Worm (Caenorhabditis elegans) whole organism, L1 larva: ENCODE measurements around the gene K04C1.3.

Experiments used
- alr-1 ChIP-seq: fragments of 200-800 bp; sonication (Bioruptor generic); optimal IDR thresholded peaks from 2 replicates; lab custom pipeline; 2018; ENCODE audit warnings: borderline replicate concordance, mild to moderate bottlenecking, missing genetic modification characterization, missing compliant biosample characterization
- ama-1 ChIP-seq: fragments of 150-350 bp; optimal IDR thresholded peaks from 2 replicates; lab custom pipeline; 2014
- dpl-1 ChIP-seq, 3 experiments: fragments of 150-350 bp in 2 of 3; sonication (generic microtip) in 1 of 3; optimal IDR thresholded peaks; 2 replicates each; lab custom pipeline; 2014 to 2017; ENCODE audit warnings: missing biosample characterization in 3 of 3, missing genetic modification characterization in 3 of 3, missing genetic modification reagents in 3 of 3
- efl-3 ChIP-seq: fragments of 200-800 bp; sonication (Bioruptor generic); optimal IDR thresholded peaks from 2 replicates; lab custom pipeline; 2018; ENCODE audit warnings: mild to moderate bottlenecking, missing genetic modification characterization, missing compliant biosample characterization
- lin-15B ChIP-seq: fragments of 150-350 bp; sonication (generic microtip); optimal IDR thresholded peaks from 3 replicates; lab custom pipeline; 2014; ENCODE audit warnings: missing biosample characterization, missing genetic modification characterization
- lsy-2 ChIP-seq, 2 experiments: fragments of 150-350 bp; optimal IDR thresholded peaks; 2 replicates each; lab custom pipeline; 2014; ENCODE audit warnings: missing biosample characterization in 2 of 2, missing genetic modification characterization in 2 of 2
- nhr-11 ChIP-seq: fragments of 150-350 bp; optimal IDR thresholded peaks from 2 replicates; lab custom pipeline; 2014; ENCODE audit warnings: missing biosample characterization, missing genetic modification characterization
- nhr-12 ChIP-seq: sonication (generic microtip); optimal IDR thresholded peaks from 2 replicates; lab custom pipeline; 2017; ENCODE audit warnings: missing biosample characterization, missing genetic modification characterization
- nhr-77 ChIP-seq: fragments of 150-350 bp; optimal IDR thresholded peaks from 2 replicates; lab custom pipeline; 2014; ENCODE audit warnings: missing biosample characterization, missing genetic modification characterization
- skn-1 ChIP-seq: fragments of 150-350 bp; optimal IDR thresholded peaks from 2 replicates; lab custom pipeline; 2014; ENCODE audit warnings: missing biosample characterization, missing genetic modification characterization
- unc-130 ChIP-seq: fragments of 150-350 bp; optimal IDR thresholded peaks from 2 replicates; lab custom pipeline; 2017; ENCODE audit warnings: missing biosample characterization, missing genetic modification characterization, inconsistent platforms
- unc-86 ChIP-seq: sonication (generic microtip); optimal IDR thresholded peaks from 2 replicates; lab custom pipeline; 2016; ENCODE audit warnings: missing genetic modification characterization, missing compliant biosample characterization
- zip-4 ChIP-seq: fragments of 200-800 bp; sonication (Bioruptor generic); optimal IDR thresholded peaks from 2 replicates; lab custom pipeline; 2018; ENCODE audit warnings: mild to moderate bottlenecking, missing genetic modification characterization, moderate library complexity, missing compliant biosample characterization
- ztf-4 ChIP-seq: fragments of 150-350 bp; optimal IDR thresholded peaks from 2 replicates; lab custom pipeline; 2014; ENCODE audit warnings: missing biosample characterization, missing genetic modification characterization

- TF ChIP-seq skn-1 (tag; lab: Kevin White, UChicago) = no peak
- no peak for TF ChIP-seq zip-4 (GFP tag; lab: Kevin White, UChicago)
- TF ChIP-seq efl-3 (GFP tag; lab: Kevin White, UChicago) = no peak
- no peak for TF ChIP-seq nhr-11 (tag; lab: Kevin White, UChicago)
- no peak for TF ChIP-seq ztf-4
- no peak for TF ChIP-seq unc-86 (tag; lab: Kevin White, UChicago)
- TF ChIP-seq nhr-77 (tag; lab: Kevin White, UChicago) = no peak
- TF ChIP-seq ama-1 (lab: Kevin White, UChicago) = no peak
- no peak for TF ChIP-seq unc-130
- no peak for TF ChIP-seq alr-1 (tag; lab: Kevin White, UChicago)
- no peak for TF ChIP-seq dpl-1 (GFP tag; optimal IDR thresholded peaks at IDR 0.05; lab: Kevin White, UChicago)
- no peak for TF ChIP-seq lsy-2 (tag; optimal IDR thresholded peaks at IDR 0.05; lab: Kevin White, UChicago)
- TF ChIP-seq nhr-12 (tag; lab: Kevin White, UChicago) = no peak
- no peak for TF ChIP-seq lin-15B (tag; lab: Kevin White, UChicago)
Observed at ce11 chrX:14263473-14263872, 20.3 kb upstream of the K04C1.3 start, which contains the start of gene E02H4.8.
